Worm (Caenorhabditis elegans) whole organism, early embryonic: ENCODE data around the gene tbx-37.

ENCODE experiments used
- B0310.2 ChIP-seq: sonication (generic microtip); optimal IDR thresholded peaks from 2 replicates; lab custom pipeline; 2016; ENCODE audit warnings: mild to moderate bottlenecking, missing genetic modification characterization, missing compliant biosample characterization
- F13C5.2 ChIP-seq: sonication (generic microtip); optimal IDR thresholded peaks from 2 replicates; lab custom pipeline; 2017; ENCODE audit warnings: mild to moderate bottlenecking, missing genetic modification characterization, inconsistent platforms, missing compliant biosample characterization
- aly-1 ChIP-seq: sonication (generic microtip); optimal IDR thresholded peaks from 2 replicates; lab custom pipeline; 2016; ENCODE audit warnings: missing genetic modification characterization, missing compliant biosample characterization
- ama-1 ChIP-seq: fragments of 150-350 bp; optimal IDR thresholded peaks from 2 replicates; lab custom pipeline; 2014
- ceh-13 ChIP-seq: fragments of 200-800 bp; sonication (Bioruptor generic); optimal IDR thresholded peaks from 2 replicates; lab custom pipeline; 2018; ENCODE audit warnings: mild to moderate bottlenecking, missing genetic modification characterization, missing compliant biosample characterization
- ceh-36 ChIP-seq: sonication (generic microtip); optimal IDR thresholded peaks from 2 replicates; lab custom pipeline; 2016; ENCODE audit warnings: missing genetic modification characterization, inconsistent platforms, missing compliant biosample characterization
- ets-7 ChIP-seq: sonication (generic microtip); optimal IDR thresholded peaks from 2 replicates; lab custom pipeline; 2016; ENCODE audit warnings: missing genotype, missing genetic modification characterization, missing compliant biosample characterization
- flt-1 ChIP-seq: fragments of 200-800 bp; sonication (Bioruptor generic); IDR thresholded peaks from 2 replicates; pipeline ENCODE4 v1.3.6; 2022; ENCODE audit warnings: missing genetic modification characterization, missing compliant biosample characterization
- hmbx-1 ChIP-seq: sonication (generic microtip); optimal IDR thresholded peaks from 2 replicates; lab custom pipeline; 2016; ENCODE audit warnings: mild to moderate bottlenecking, missing genetic modification characterization, missing compliant biosample characterization
- hmg-4 ChIP-seq: fragments of 200-800 bp; sonication (Bioruptor generic); optimal IDR thresholded peaks from 2 replicates; lab custom pipeline; 2018; ENCODE audit warnings: mild to moderate bottlenecking, missing genetic modification characterization, missing compliant biosample characterization
- hnd-1 ChIP-seq: sonication (generic microtip); optimal IDR thresholded peaks from 2 replicates; lab custom pipeline; 2016; ENCODE audit warnings: missing genetic modification characterization, missing compliant biosample characterization
- pes-1 ChIP-seq: fragments of 200-800 bp; sonication (Bioruptor generic); IDR thresholded peaks from 2 replicates; pipeline ENCODE4 v1.3.6; 2022; ENCODE audit warnings: missing genetic modification reagents, missing genetic modification characterization, missing compliant biosample characterization
- scrt-1 ChIP-seq: fragments of 200-800 bp; sonication (Bioruptor generic); IDR thresholded peaks from 2 replicates; pipeline ENCODE4 v1.3.6; 2022; ENCODE audit warnings: missing genetic modification characterization, missing compliant biosample characterization
- sea-1 ChIP-seq: fragments of 200-800 bp; sonication (Bioruptor generic); conservative IDR thresholded peaks from 2 replicates; pipeline ENCODE4 v1.3.6; 2022; ENCODE audit warnings: missing genetic modification characterization, missing compliant biosample characterization
- tbx-11 ChIP-seq: fragments of 200-800 bp; sonication (Bioruptor generic); IDR thresholded peaks from 2 replicates; pipeline ENCODE4 v1.3.6; 2022; ENCODE audit warnings: missing genetic modification characterization, missing compliant biosample characterization
- tbx-37 ChIP-seq: fragments of 200-800 bp; sonication (Bioruptor generic); conservative IDR thresholded peaks from 2 replicates; pipeline ENCODE4 v1.3.6; 2022; ENCODE audit warnings: missing genetic modification reagents, missing genetic modification characterization, missing compliant biosample characterization
- tra-4 ChIP-seq: sonication (generic microtip); optimal IDR thresholded peaks from 2 replicates; lab custom pipeline; 2017; ENCODE audit warnings: missing genetic modification characterization, missing compliant biosample characterization

Gene tbx-37

ce11 chrIII:11200879-11201518 is 25.9 kb downstream of the tbx-37 start:
- TF ChIP-seq tbx-11 (GFP tag; lab: Robert Waterston, UW) (no peak), flt-1 (no peak), hnd-1 (no peak), B0310.2 (tag; lab: Kevin White, UChicago) (no peak), hmg-4 (GFP tag; lab: Kevin White, UChicago) (no peak), ama-1 (lab: Kevin White, UChicago) (no peak), F13C5.2 (tag; lab: Kevin White, UChicago) (no peak), ceh-13 (GFP tag; lab: Kevin White, UChicago) (no peak), scrt-1 (GFP tag; lab: Robert Waterston, UW) (no peak), ets-7 (no peak), aly-1 (tag; lab: Kevin White, UChicago) (no peak)

ce11 chrIII:11197327-11197726 is 29.6 kb downstream of the tbx-37 start:
- no peak for TF ChIP-seq tbx-11 (GFP tag; lab: Robert Waterston, UW)
- no peak for TF ChIP-seq flt-1
- TF ChIP-seq ama-1 (lab: Kevin White, UChicago), result no peak
- TF ChIP-seq aly-1 (tag; lab: Kevin White, UChicago), result no peak
- TF ChIP-seq F13C5.2 (tag; lab: Kevin White, UChicago), result no peak
- no peak for TF ChIP-seq ceh-36
- no peak for TF ChIP-seq pes-1 (GFP tag; lab: Robert Waterston, UW)
- no peak for TF ChIP-seq ets-7

- TF ChIP-seq tbx-11 (GFP tag; lab: Robert Waterston, UW) (no peak), hmg-4 (GFP tag; lab: Kevin White, UChicago) (no peak), ets-7 (no peak), ceh-36 (no peak), B0310.2 (tag; lab: Kevin White, UChicago) (no peak), flt-1 (no peak), ceh-13 (GFP tag; lab: Kevin White, UChicago) (no peak), ama-1 (lab: Kevin White, UChicago) (no peak), sea-1 (GFP tag; lab: Robert Waterston, UW) (no peak)
These were observed 31.4 kb downstream of the tbx-37 start for ce11 chrIII:11195553-11195952.

ce11 chrIII:11195140-11195539 is 31.8 kb downstream of the tbx-37 start, which contains the start of gene tra-1:
Gene tra-1 (minus strand): TSS chrIII:11195201.
- TF ChIP-seq hmbx-1 (tag; lab: Kevin White, UChicago), result no peak
- TF ChIP-seq B0310.2 (tag; lab: Kevin White, UChicago), result no peak
- no peak for TF ChIP-seq ama-1 (lab: Kevin White, UChicago)
- no peak for TF ChIP-seq ets-7
- no peak for TF ChIP-seq aly-1 (tag; lab: Kevin White, UChicago)
- TF ChIP-seq sea-1 (GFP tag; lab: Robert Waterston, UW), result no peak
- TF ChIP-seq hmg-4 (GFP tag; lab: Kevin White, UChicago), result no peak

- TF ChIP-seq hmg-4 (GFP tag; lab: Kevin White, UChicago) (no peak), ceh-36 (peak; percentile 85)
These were observed 32.8 kb downstream of the tbx-37 start for ce11 chrIII:11194123-11194522.

- TF ChIP-seq ets-7, result no peak
- no peak for TF ChIP-seq hmg-4 (GFP tag; lab: Kevin White, UChicago)
- no peak for TF ChIP-seq ceh-36
- TF ChIP-seq tbx-37 (GFP tag; lab: Robert Waterston, UW), result no peak
- no peak for TF ChIP-seq flt-1
- TF ChIP-seq hnd-1, result no peak
- TF ChIP-seq sea-1 (GFP tag; lab: Robert Waterston, UW), result no peak
- no peak for TF ChIP-seq pes-1 (GFP tag; lab: Robert Waterston, UW)
- TF ChIP-seq ceh-13 (GFP tag; lab: Kevin White, UChicago), result no peak
- no peak for TF ChIP-seq aly-1 (tag; lab: Kevin White, UChicago)
- TF ChIP-seq tra-4 (tag; lab: Kevin White, UChicago), result no peak
- TF ChIP-seq B0310.2 (tag; lab: Kevin White, UChicago), result no peak
- TF ChIP-seq scrt-1 (GFP tag; lab: Robert Waterston, UW), result no peak
- no peak for TF ChIP-seq F13C5.2 (tag; lab: Kevin White, UChicago)
- TF ChIP-seq tbx-11 (GFP tag; lab: Robert Waterston, UW), result no peak
- TF ChIP-seq hmbx-1 (tag; lab: Kevin White, UChicago), result no peak
These were observed 33.7 kb downstream of the tbx-37 start for ce11 chrIII:11193251-11193650.

- TF ChIP-seq tbx-11 (GFP tag; lab: Robert Waterston, UW) (no peak), sea-1 (GFP tag; lab: Robert Waterston, UW) (no peak), hmg-4 (GFP tag; lab: Kevin White, UChicago) (no peak), ceh-36 (no peak), ets-7 (no peak), aly-1 (tag; lab: Kevin White, UChicago) (no peak), hnd-1 (no peak), flt-1 (no peak), B0310.2 (tag; lab: Kevin White, UChicago) (no peak), F13C5.2 (tag; lab: Kevin White, UChicago) (no peak), tbx-37 (GFP tag; lab: Robert Waterston, UW) (no peak), hmbx-1 (tag; lab: Kevin White, UChicago) (no peak), ceh-13 (GFP tag; lab: Kevin White, UChicago) (no peak), pes-1 (GFP tag; lab: Robert Waterston, UW) (no peak), scrt-1 (GFP tag; lab: Robert Waterston, UW) (no peak)
These were observed 38.8 kb downstream of the tbx-37 start for ce11 chrIII:11188132-11188531.
